Worm (Caenorhabditis elegans): ENCODE data around the gene srw-1.

- TF ChIP-seq snpc-4 (tag; optimal IDR thresholded peaks at IDR 0.05), result no peak
- no peak for TF ChIP-seq tbx-2 (tag; optimal IDR thresholded peaks at IDR 0.05)
- no peak for TF ChIP-seq ceh-28 (tag; optimal IDR thresholded peaks at IDR 0.05)
- no peak for TF ChIP-seq nhr-23 (tag; optimal IDR thresholded peaks at IDR 0.05)
- TF ChIP-seq ama-1 (optimal IDR thresholded peaks at IDR 0.05), result no peak
- no peak for TF ChIP-seq nfya-1 (tag; optimal IDR thresholded peaks at IDR 0.05; ENCODE audit: insufficient read depth)
- TF ChIP-seq nhr-25 (tag; optimal IDR thresholded peaks at IDR 0.05), result no peak
- TF ChIP-seq fkh-10 (GFP tag; optimal IDR thresholded peaks at IDR 0.05), result no peak
- no peak for TF ChIP-seq mdl-1 (tag; optimal IDR thresholded peaks at IDR 0.05)
- TF ChIP-seq ZK546.5 (tag; optimal IDR thresholded peaks at IDR 0.05), result no peak
- no peak for TF ChIP-seq nhr-237 (tag; optimal IDR thresholded peaks at IDR 0.05)
- no peak for TF ChIP-seq skn-1 (tag; optimal IDR thresholded peaks at IDR 0.05)
- no peak for TF ChIP-seq pha-4 (tag; optimal IDR thresholded peaks at IDR 0.05)
Observed at ce11 chrV:15221330-15221729, 23.3 kb downstream of the srw-1 start, which contains the start of gene irld-25.

Measured in whole organism, L3 larva.